Fruit fly (Drosophila melanogaster): ENCODE data around the gene AlaRS-m.

DNA sequence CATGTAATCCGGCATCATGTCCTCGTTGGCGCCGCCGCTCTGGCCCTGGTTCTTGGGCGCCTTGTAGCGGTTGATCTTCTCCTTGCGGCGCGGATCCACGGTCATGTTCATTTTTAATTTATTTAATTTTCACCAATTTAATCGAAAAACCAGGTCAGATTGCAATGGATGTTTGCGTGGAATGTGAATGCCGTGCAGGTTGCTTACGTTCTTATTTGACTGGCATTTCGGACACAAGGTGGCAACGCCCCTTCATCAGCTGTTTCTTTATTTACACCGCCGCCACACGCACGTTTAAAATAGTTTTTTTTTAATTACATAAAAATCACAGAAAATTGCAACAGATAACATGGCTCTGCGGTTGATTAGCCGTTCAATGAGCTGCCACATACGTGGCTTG is 9.8 kb upstream of the AlaRS-m start, which contains the start of the genes CG10674 and CG4611:
- no peak for TF ChIP-seq EcR (GFP tag; optimal IDR thresholded peaks at IDR 0.05)
- no peak for TF ChIP-seq rn (GFP tag; IDR thresholded peaks at IDR 0.05)
- no peak for TF ChIP-seq Pif1B (GFP tag; optimal IDR thresholded peaks at IDR 0.05)
- TF ChIP-seq CG8301 (tag; optimal IDR thresholded peaks at IDR 0.05) = no peak

Measured in whole organism, pupa.